Fruit fly (Drosophila melanogaster): ENCODE data around the gene Rhau.

Gene Rhau

dm6 chr2L:20770242-20770769 is 12.5 kb upstream of the Rhau start, which contains the start of gene cad:
Gene cad (plus strand): TSS chr2L:20770731.
- TF ChIP-seq Ada2b (GFP tag; IDR thresholded peaks at IDR 0.05) (no peak; the same call in 1 of the 2 replicates), CkIIα-i1 (GFP tag; IDR thresholded peaks at IDR 0.05) (no peak), CG13296 (GFP tag; optimal IDR thresholded peaks at IDR 0.05) (peak; percentile 13), hb (GFP tag; IDR thresholded peaks at IDR 0.05; ENCODE audit: partially characterized antibody) (no peak), Eip74EF (GFP tag; optimal IDR thresholded peaks at IDR 0.05) (no peak), gem (tag; optimal IDR thresholded peaks at IDR 0.05) (no peak), kah (GFP tag; optimal IDR thresholded peaks at IDR 0.05) (no peak), Bgb (GFP tag; IDR thresholded peaks at IDR 0.05; ENCODE audit: partially characterized antibody) (peak; percentile 59; the same call in 1 of the 2 replicates), CG18262 (tag; optimal IDR thresholded peaks at IDR 0.05) (no peak), dan (GFP tag; IDR thresholded peaks at IDR 0.05) (no peak), CG9876 (GFP tag; optimal IDR thresholded peaks at IDR 0.05) (no peak), CG9932 (GFP tag; IDR thresholded peaks at IDR 0.05) (no peak), sisA (GFP tag; IDR thresholded peaks at IDR 0.05) (no peak), bigmax (GFP tag; optimal IDR thresholded peaks at IDR 0.05) (peak; percentile 45), Hr78 (GFP tag; optimal IDR thresholded peaks at IDR 0.05) (no peak), CG12236 (GFP tag; optimal IDR thresholded peaks at IDR 0.05) (no peak), CG10959 (GFP tag; IDR thresholded peaks at IDR 0.05) (no peak), gro (GFP tag; optimal IDR thresholded peaks at IDR 0.05) (peak; percentile 35), Gug (GFP tag; IDR thresholded peaks at IDR 0.05) (no peak), CG34422 (GFP tag; IDR thresholded peaks at IDR 0.05) (no peak), NFAT (GFP tag; IDR thresholded peaks at IDR 0.05) (no peak), D19A (tag; optimal IDR thresholded peaks at IDR 0.05) (no peak), CG3065 (GFP tag; optimal IDR thresholded peaks at IDR 0.05) (no peak), dysf (GFP tag; IDR thresholded peaks at IDR 0.05) (no peak), CG4854 (GFP tag; optimal IDR thresholded peaks at IDR 0.05) (no peak), usp (GFP tag; optimal IDR thresholded peaks at IDR 0.05) (no peak), MTF-1 (GFP tag; optimal IDR thresholded peaks at IDR 0.05; ENCODE audit: borderline replicate concordance) (peak; percentile 44), klu (GFP tag; IDR thresholded peaks at IDR 0.05) (no peak), CG11696 (GFP tag; IDR thresholded peaks at IDR 0.05) (peak; percentile 14; the same call in 1 of the 2 replicates), lmd (GFP tag; IDR thresholded peaks at IDR 0.05) (no peak), CG32767 (GFP tag; IDR thresholded peaks at IDR 0.05) (no peak), otp (GFP tag; IDR thresholded peaks at IDR 0.05) (peak; percentile 58; the same call in 2 of the 3 replicates), CG16863 (GFP tag; optimal IDR thresholded peaks at IDR 0.05) (no peak), ci (GFP tag; IDR thresholded peaks at IDR 0.05) (peak; percentile 89), gcm2 (GFP tag; optimal IDR thresholded peaks at IDR 0.05) (no peak), HmgD (GFP tag; optimal IDR thresholded peaks at IDR 0.05) (peak; percentile 35), psq (GFP tag; optimal IDR thresholded peaks at IDR 0.05) (peak; percentile 31), row (GFP tag; IDR thresholded peaks at IDR 0.05) (no peak), CG7745 (tag; optimal IDR thresholded peaks at IDR 0.05) (no peak), Antp (GFP tag; optimal IDR thresholded peaks at IDR 0.05) (no peak), CG13894 (tag; optimal IDR thresholded peaks at IDR 0.05) (no peak), br (optimal IDR thresholded peaks at IDR 0.05) (no peak), ftz-f1 (GFP tag; optimal IDR thresholded peaks at IDR 0.05) (peak; percentile 31), Lpt (GFP tag; optimal IDR thresholded peaks at IDR 0.05) (no peak), CG30403 (GFP tag; optimal IDR thresholded peaks at IDR 0.05) (no peak), CG12155 (GFP tag; optimal IDR thresholded peaks at IDR 0.05) (no peak), CG10274 (GFP tag; optimal IDR thresholded peaks at IDR 0.05) (no peak), CG6272 (GFP tag; IDR thresholded peaks at IDR 0.05) (no peak), CG1603 (tag; optimal IDR thresholded peaks at IDR 0.05) (peak; percentile 25), Lim3 (GFP tag; IDR thresholded peaks at IDR 0.05) (no peak), luna (GFP tag; optimal IDR thresholded peaks at IDR 0.05) (no peak), H2.0 (GFP tag; IDR thresholded peaks at IDR 0.05) (no peak), CG9437 (GFP tag; optimal IDR thresholded peaks at IDR 0.05) (no peak)

All from whole organism, embryonic.